Fruit fly (Drosophila melanogaster) whole organism, embryonic: Measurements from ENCODE around the gene CG43094.

ENCODE experiments used
- Aef1 ChIP-seq: fragments of 200-800 bp; sonication (Bioruptor generic); IDR thresholded peaks from 3 replicates; pipeline ENCODE4 v1.3.6; 2022; ENCODE audit warnings: missing biosample characterization, missing genetic modification characterization
- Antp ChIP-seq: fragments of 200-800 bp; sonication (Bioruptor generic); optimal IDR thresholded peaks from 3 replicates; lab custom pipeline; 2016; ENCODE audit warnings: missing biosample characterization, missing genetic modification characterization
- CG10431 ChIP-seq: fragments of 200-800 bp; sonication (Bioruptor generic); optimal IDR thresholded peaks from 3 replicates; lab custom pipeline; 2018; ENCODE audit warnings: missing biosample characterization, mild to moderate bottlenecking, missing genetic modification characterization
- CG10979 ChIP-seq: fragments of 200-800 bp; sonication (Bioruptor generic); optimal IDR thresholded peaks from 2 replicates; lab custom pipeline; 2018; ENCODE audit warnings: missing biosample characterization, mild to moderate bottlenecking, missing genetic modification characterization, moderate library complexity
- CG11398 ChIP-seq: fragments of 200-800 bp; sonication (Bioruptor generic); optimal IDR thresholded peaks from 2 replicates; lab custom pipeline; 2016; ENCODE audit warnings: missing biosample characterization, missing genetic modification characterization
- CG11456 ChIP-seq: fragments of 200-800 bp; sonication (Bioruptor generic); IDR thresholded peaks from 3 replicates; pipeline ENCODE4 v1.3.6; 2022; ENCODE audit warnings: missing biosample characterization, missing genetic modification characterization
- CG11504 ChIP-seq: fragments of 200-800 bp; sonication (Bioruptor generic); optimal IDR thresholded peaks from 3 replicates; lab custom pipeline; 2019; ENCODE audit warnings: missing biosample characterization, mild to moderate bottlenecking, missing genetic modification characterization, moderate library complexity
- CG11723 ChIP-seq: fragments of 200-800 bp; sonication (Bioruptor generic); optimal IDR thresholded peaks from 2 replicates; lab custom pipeline; 2017; ENCODE audit warnings: missing biosample characterization, mild to moderate bottlenecking, missing genetic modification characterization
- CG12744 ChIP-seq: fragments of 200-800 bp; sonication (Bioruptor generic); optimal IDR thresholded peaks from 2 replicates; lab custom pipeline; 2016; ENCODE audit warnings: missing biosample characterization, missing genetic modification characterization
- CG14441 ChIP-seq: fragments of 200-800 bp; sonication (Bioruptor generic); IDR thresholded peaks from 2 replicates; pipeline ENCODE4 v1.3.6; 2022; ENCODE audit warnings: missing biosample characterization, missing genetic modification characterization
- CG15479 ChIP-seq: fragments of 200-800 bp; sonication (Bioruptor generic); optimal IDR thresholded peaks from 3 replicates; lab custom pipeline; 2019; ENCODE audit warnings: missing biosample characterization, mild to moderate bottlenecking, missing genetic modification characterization, moderate library complexity
- CG15601 ChIP-seq: fragments of 200-800 bp; sonication (Bioruptor generic); optimal IDR thresholded peaks from 3 replicates; lab custom pipeline; 2019; ENCODE audit warnings: missing biosample characterization, mild to moderate bottlenecking, missing genetic modification characterization, moderate library complexity
- CG17802 ChIP-seq: fragments of 200-800 bp; sonication (Bioruptor generic); optimal IDR thresholded peaks from 2 replicates; lab custom pipeline; 2018; ENCODE audit warnings: missing biosample characterization, mild to moderate bottlenecking, missing genetic modification characterization, moderate library complexity
- CG18262 ChIP-seq: fragments of 200-800 bp; optimal IDR thresholded peaks from 3 replicates; lab custom pipeline; 2019; ENCODE audit warnings: missing biosample characterization, mild to moderate bottlenecking, missing genetic modification characterization, moderate library complexity
- CG2120 ChIP-seq: fragments of 200-800 bp; sonication (Bioruptor generic); optimal IDR thresholded peaks from 3 replicates; lab custom pipeline; 2016; ENCODE audit warnings: missing biosample characterization, missing genetic modification characterization
- CG2678 ChIP-seq: fragments of 200-800 bp; sonication (Bioruptor generic); optimal IDR thresholded peaks from 3 replicates; lab custom pipeline; 2019; ENCODE audit warnings: missing biosample characterization, mild to moderate bottlenecking, missing genetic modification characterization, moderate library complexity
- CG30431 ChIP-seq: fragments of 200-800 bp; sonication (Bioruptor generic); optimal IDR thresholded peaks from 2 replicates; lab custom pipeline; 2017; ENCODE audit warnings: missing biosample characterization, missing genetic modification characterization
- CG4617 ChIP-seq: fragments of 200-800 bp; sonication (Bioruptor generic); optimal IDR thresholded peaks from 3 replicates; lab custom pipeline; 2016; ENCODE audit warnings: missing biosample characterization, missing genetic modification characterization, borderline replicate concordance
- CG4707 ChIP-seq: fragments of 200-800 bp; sonication (Bioruptor generic); optimal IDR thresholded peaks from 2 replicates; lab custom pipeline; 2018; ENCODE audit warnings: missing biosample characterization, mild to moderate bottlenecking, missing genetic modification characterization, moderate library complexity
- CG4820 ChIP-seq: fragments of 200-800 bp; sonication (Bioruptor generic); optimal IDR thresholded peaks from 3 replicates; lab custom pipeline; 2016; ENCODE audit warnings: missing biosample characterization, missing genetic modification characterization
- CG4854 ChIP-seq: fragments of 200-800 bp; sonication (Bioruptor generic); optimal IDR thresholded peaks from 2 replicates; lab custom pipeline; 2016; ENCODE audit warnings: missing biosample characterization, missing genetic modification characterization, inconsistent platforms
- CG6654 ChIP-seq: fragments of 200-800 bp; sonication (Bioruptor generic); optimal IDR thresholded peaks from 2 replicates; lab custom pipeline; 2017; ENCODE audit warnings: missing biosample characterization, mild to moderate bottlenecking, missing genetic modification characterization
- CG6683 ChIP-seq: fragments of 200-800 bp; sonication (Bioruptor generic); optimal IDR thresholded peaks from 2 replicates; lab custom pipeline; 2017; ENCODE audit warnings: missing biosample characterization, mild to moderate bottlenecking, missing genetic modification characterization, missing genetic modification reagents
- CG6813 ChIP-seq: fragments of 200-800 bp; sonication (Bioruptor generic); optimal IDR thresholded peaks from 2 replicates; lab custom pipeline; 2017; ENCODE audit warnings: missing biosample characterization, missing genetic modification characterization, mild to moderate bottlenecking, moderate library complexity, missing genetic modification reagents
- CG7987 ChIP-seq: fragments of 200-800 bp; sonication (Bioruptor generic); optimal IDR thresholded peaks from 2 replicates; lab custom pipeline; 2018; ENCODE audit warnings: missing biosample characterization, mild to moderate bottlenecking, missing genetic modification characterization, moderate library complexity
- CG9437 ChIP-seq: fragments of 200-800 bp; sonication (Bioruptor generic); optimal IDR thresholded peaks from 2 replicates; lab custom pipeline; 2018; ENCODE audit warnings: missing biosample characterization, mild to moderate bottlenecking, missing genetic modification characterization
- HHEX ChIP-seq: fragments of 200-800 bp; sonication (Bioruptor generic); optimal IDR thresholded peaks from 3 replicates; lab custom pipeline; 2017; ENCODE audit warnings: missing biosample characterization, mild to moderate bottlenecking, missing genetic modification characterization, missing genetic modification reagents
- HLHmδ ChIP-seq: fragments of 200-800 bp; sonication (Bioruptor generic); optimal IDR thresholded peaks from 2 replicates; lab custom pipeline; 2018; ENCODE audit warnings: missing biosample characterization, mild to moderate bottlenecking, missing genetic modification characterization, moderate library complexity
- NFAT ChIP-seq: fragments of 200-800 bp; sonication (Bioruptor generic); IDR thresholded peaks from 2 replicates; pipeline ENCODE4 v1.3.6; 2022; ENCODE audit warnings: missing biosample characterization, missing genetic modification characterization
- ase ChIP-seq: fragments of 200-800 bp; sonication (Bioruptor generic); IDR thresholded peaks from 3 replicates; pipeline ENCODE4 v1.3.6; 2022; ENCODE audit warnings: missing biosample characterization, missing genetic modification characterization
- ash1 ChIP-seq: fragments of 200-800 bp; sonication (Bioruptor generic); optimal IDR thresholded peaks from 2 replicates; lab custom pipeline; 2018; ENCODE audit warnings: missing biosample characterization, mild to moderate bottlenecking, missing genetic modification characterization
- bcd ChIP-seq: fragments of 200-800 bp; sonication (Bioruptor generic); optimal IDR thresholded peaks from 2 replicates; lab custom pipeline; 2017; ENCODE audit warnings: missing biosample characterization, mild to moderate bottlenecking, missing genetic modification characterization
- crol ChIP-seq: fragments of 200-800 bp; sonication (Bioruptor generic); IDR thresholded peaks from 2 replicates; pipeline ENCODE4 v1.3.6; 2022; ENCODE audit warnings: missing biosample characterization, missing genetic modification characterization
- crp ChIP-seq, 2 experiments: fragments of 200-800 bp; sonication (Bioruptor generic); optimal IDR thresholded peaks; 2 replicates in 1 of 2; 3 replicates in 1 of 2; lab custom pipeline; 2017; ENCODE audit warnings: missing biosample characterization in 2 of 2, missing genetic modification characterization in 2 of 2, mild to moderate bottlenecking in 1 of 2, moderate library complexity in 1 of 2
- danr ChIP-seq: fragments of 200-800 bp; sonication (Bioruptor generic); IDR thresholded peaks from 2 replicates; pipeline ENCODE4 v1.3.6; 2022; ENCODE audit warnings: missing biosample characterization, missing genetic modification characterization
- disco-r ChIP-seq: fragments of 200-800 bp; sonication (Bioruptor generic); optimal IDR thresholded peaks from 2 replicates; lab custom pipeline; 2016; ENCODE audit warnings: missing biosample characterization, missing genetic modification characterization
- dmrt11E ChIP-seq: fragments of 200-800 bp; sonication (Bioruptor generic); optimal IDR thresholded peaks from 3 replicates; lab custom pipeline; 2018; ENCODE audit warnings: missing biosample characterization, mild to moderate bottlenecking, missing genetic modification characterization, moderate library complexity
- dysf ChIP-seq: fragments of 200-800 bp; sonication (Bioruptor generic); IDR thresholded peaks from 3 replicates; pipeline ENCODE4 v1.3.6; 2022; ENCODE audit warnings: missing biosample characterization, missing genetic modification characterization
- grn ChIP-seq: fragments of 200-800 bp; sonication (Bioruptor generic); optimal IDR thresholded peaks from 3 replicates; lab custom pipeline; 2017; ENCODE audit warnings: missing biosample characterization, missing genetic modification characterization
- ken ChIP-seq: fragments of 200-800 bp; sonication (Bioruptor generic); IDR thresholded peaks from 3 replicates; pipeline ENCODE4 v1.3.6; 2022; ENCODE audit warnings: missing biosample characterization, missing genetic modification characterization
- mirr ChIP-seq: fragments of 200-800 bp; sonication (Bioruptor generic); optimal IDR thresholded peaks from 3 replicates; lab custom pipeline; 2018; ENCODE audit warnings: missing biosample characterization, mild to moderate bottlenecking, missing genetic modification characterization
- nerfin-2 ChIP-seq: fragments of 200-800 bp; sonication (Bioruptor generic); IDR thresholded peaks from 2 replicates; pipeline ENCODE4 v1.3.6; 2022; ENCODE audit warnings: missing biosample characterization, missing genetic modification characterization; ENCODE audit not compliant: partially characterized antibody
- pzg ChIP-seq: fragments of 200-800 bp; sonication (Bioruptor generic); optimal IDR thresholded peaks from 3 replicates; lab custom pipeline; 2018; ENCODE audit warnings: missing biosample characterization, mild to moderate bottlenecking, missing genetic modification characterization, moderate library complexity
- sens ChIP-seq: fragments of 200-800 bp; sonication (Bioruptor generic); peaks from one replicate; lab custom pipeline; 2016; ENCODE audit warnings: missing biosample characterization, missing genetic modification characterization
- sens-2 ChIP-seq: fragments of 200-800 bp; sonication (Bioruptor generic); IDR thresholded peaks from 2 replicates; pipeline ENCODE4 v1.3.6; 2022; ENCODE audit warnings: missing biosample characterization, missing genetic modification characterization
- shn ChIP-seq: fragments of 200-800 bp; sonication (Bioruptor generic); optimal IDR thresholded peaks from 3 replicates; lab custom pipeline; 2016; ENCODE audit warnings: missing biosample characterization, missing genetic modification characterization
- slou ChIP-seq: fragments of 200-800 bp; sonication (Bioruptor generic); optimal IDR thresholded peaks from 3 replicates; lab custom pipeline; 2016; ENCODE audit warnings: missing biosample characterization, missing genetic modification characterization
- sna ChIP-seq: fragments of 200-800 bp; sonication (Bioruptor generic); IDR thresholded peaks from 2 replicates; pipeline ENCODE4 v1.3.6; 2022; ENCODE audit warnings: missing biosample characterization, missing genetic modification characterization; ENCODE audit not compliant: partially characterized antibody
- toy ChIP-seq: fragments of 200-800 bp; sonication (Bioruptor generic); IDR thresholded peaks from 2 replicates; pipeline ENCODE4 v1.3.6; 2022; ENCODE audit warnings: missing biosample characterization, missing genetic modification characterization
- yki ChIP-seq: fragments of >200 bp; optimal IDR thresholded peaks from 3 replicates; lab custom pipeline; 2018

The CG43094 gene

DNA sequence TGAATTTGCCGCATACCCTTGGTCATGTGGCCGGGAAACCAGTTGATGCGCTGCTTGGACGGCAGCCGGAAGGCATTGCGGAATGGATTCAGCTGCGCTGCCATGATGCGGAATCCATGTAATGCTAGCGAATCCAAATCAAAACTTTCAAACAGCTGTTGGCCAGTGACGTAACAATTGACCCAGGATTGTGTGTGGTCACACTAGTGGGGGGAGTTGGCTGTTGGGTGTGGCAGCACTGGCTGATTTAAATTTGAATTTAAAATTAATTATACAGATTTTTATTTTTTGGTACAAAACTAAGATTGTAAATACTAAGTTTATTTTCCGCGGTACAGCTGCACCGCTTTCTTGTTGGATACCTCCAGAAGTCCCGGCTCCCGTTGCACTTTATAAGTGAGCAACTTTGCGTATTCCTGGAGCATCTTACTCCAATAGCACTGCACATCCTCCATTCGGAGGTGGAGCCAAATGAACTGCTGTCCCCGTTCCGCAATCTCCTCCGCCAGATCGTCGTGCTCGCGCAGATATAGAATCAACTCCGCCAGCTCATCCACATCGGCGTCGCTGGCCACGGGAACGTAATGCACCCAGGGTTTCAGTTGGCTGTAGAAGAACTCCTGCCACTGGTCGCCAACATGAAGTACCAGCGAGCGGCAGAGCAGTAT is 23.2 kb downstream of the CG43094 start, which contains the start of gene CG17141 (continued):
- no peak for TF ChIP-seq ase (GFP tag; lab: Robert Waterston, UW)
- no peak for TF ChIP-seq slou (GFP tag; lab: Kevin White, UChicago)
- TF ChIP-seq CG6654 (GFP tag; lab: Kevin White, UChicago), result no peak
- no peak for TF ChIP-seq CG11723 (GFP tag; lab: Kevin White, UChicago)
- TF ChIP-seq CG7987 (GFP tag; lab: Kevin White, UChicago), result peak; percentile 41
- TF ChIP-seq danr (GFP tag; lab: Robert Waterston, UW), result no peak
- no peak for TF ChIP-seq CG14441 (GFP tag; lab: Robert Waterston, UW)
- no peak for TF ChIP-seq grn
- peak; percentile 71 to 96 for TF ChIP-seq crp (GFP tag; optimal IDR thresholded peaks at IDR 0.05; lab: Kevin White, UChicago)
- TF ChIP-seq dysf (GFP tag; lab: Robert Waterston, UW), result no peak
- no peak for TF ChIP-seq toy (GFP tag; lab: Robert Waterston, UW)
- no peak for TF ChIP-seq CG15601 (tag; lab: Kevin White, UChicago)
- TF ChIP-seq CG11398, result no peak
- TF ChIP-seq HHEX (GFP tag; lab: Kevin White, UChicago), result no peak
- TF ChIP-seq dmrt11E (tag; lab: Kevin White, UChicago), result no peak
- TF ChIP-seq CG30431 (GFP tag; lab: Kevin White, UChicago), result no peak
- TF ChIP-seq shn (GFP tag; lab: Kevin White, UChicago), result no peak
- TF ChIP-seq sens (GFP tag; lab: Kevin White, UChicago), result peak; percentile 74
- TF ChIP-seq sna (GFP tag; lab: Robert Waterston, UW), result peak; percentile 27; the same call in 1 of the 2 replicates
- TF ChIP-seq CG18262 (tag; lab: Kevin White, UChicago), result no peak
- no peak for TF ChIP-seq CG11504
- no peak for TF ChIP-seq CG6813 (GFP tag; lab: Kevin White, UChicago)
- TF ChIP-seq nerfin-2, result no peak
- TF ChIP-seq Aef1 (GFP tag; lab: Robert Waterston, UW), result no peak
- TF ChIP-seq sens-2 (GFP tag; lab: Robert Waterston, UW), result no peak
- TF ChIP-seq pzg (GFP tag; lab: Kevin White, UChicago), result peak; percentile 90
- TF ChIP-seq CG6683 (GFP tag; lab: Kevin White, UChicago), result no peak
- TF ChIP-seq NFAT (GFP tag; lab: Robert Waterston, UW), result no peak
- TF ChIP-seq crol, result no peak
- no peak for TF ChIP-seq CG12744 (GFP tag; lab: Kevin White, UChicago)
- no peak for TF ChIP-seq ash1 (GFP tag; lab: Kevin White, UChicago)
- TF ChIP-seq yki (lab: Kevin White, UChicago), result no peak
- TF ChIP-seq ken (GFP tag; lab: Robert Waterston, UW), result no peak
- TF ChIP-seq CG11456 (GFP tag; lab: Robert Waterston, UW), result no peak
- TF ChIP-seq CG17802 (tag; lab: Kevin White, UChicago), result no peak
- TF ChIP-seq mirr (GFP tag; lab: Kevin White, UChicago), result no peak
- TF ChIP-seq bcd (GFP tag; lab: Kevin White, UChicago), result no peak
- TF ChIP-seq CG10431 (GFP tag; lab: Kevin White, UChicago), result peak; percentile 9
- no peak for TF ChIP-seq CG10979 (tag; lab: Kevin White, UChicago)
- TF ChIP-seq HLHmδ (GFP tag; lab: Kevin White, UChicago), result peak; percentile 70
- TF ChIP-seq CG4707 (GFP tag; lab: Kevin White, UChicago), result no peak
- TF ChIP-seq CG15479 (GFP tag; lab: Kevin White, UChicago), result no peak
- no peak for TF ChIP-seq disco-r (GFP tag; lab: Kevin White, UChicago)
- no peak for TF ChIP-seq CG9437 (GFP tag; lab: Kevin White, UChicago)
- TF ChIP-seq CG4854 (GFP tag; lab: Kevin White, UChicago), result no peak
- no peak for TF ChIP-seq CG2678 (tag; lab: Kevin White, UChicago)
- TF ChIP-seq CG4617 (GFP tag; lab: Kevin White, UChicago), result peak; percentile 28
- TF ChIP-seq CG4820 (GFP tag; lab: Kevin White, UChicago), result no peak
- no peak for TF ChIP-seq CG2120 (GFP tag; lab: Kevin White, UChicago)
- TF ChIP-seq Antp (GFP tag; lab: Kevin White, UChicago), result no peak
